Worm (Caenorhabditis elegans): ENCODE results near the gene actl-1.

DNA sequence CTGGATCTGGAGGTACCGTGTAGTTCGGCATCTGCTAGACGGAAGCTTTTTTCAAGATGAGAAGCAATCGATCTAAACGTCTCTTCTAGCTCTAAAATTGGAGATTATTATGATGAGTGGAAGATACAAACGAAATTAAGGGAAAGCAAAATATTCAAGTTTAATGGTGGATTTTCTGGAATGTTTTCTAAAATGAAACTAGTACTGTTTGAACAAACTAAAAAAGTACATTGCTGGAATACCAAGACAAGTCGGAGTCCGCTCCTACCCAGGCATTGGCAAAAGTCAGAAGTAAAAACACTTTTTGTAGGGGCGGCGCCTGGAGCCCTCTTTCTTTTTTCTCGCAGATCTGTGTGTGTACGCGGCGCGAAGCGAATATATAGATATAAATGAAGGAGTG is 14.9 kb downstream of the actl-1 start, which contains the start of gene gar-1:
- TF ChIP-seq lsy-2 (tag; optimal IDR thresholded peaks at IDR 0.05) (no peak), unc-62 (GFP tag; optimal IDR thresholded peaks at IDR 0.05) (no peak), flh-1 (GFP tag; optimal IDR thresholded peaks at IDR 0.05) (no peak), ceh-43 (GFP tag; optimal IDR thresholded peaks at IDR 0.05) (no peak), sem-2 (GFP tag; optimal IDR thresholded peaks at IDR 0.05) (no peak), mls-2 (tag; optimal IDR thresholded peaks at IDR 0.05) (no peak), nhr-237 (tag; optimal IDR thresholded peaks at IDR 0.05) (no peak), blmp-1 (tag; optimal IDR thresholded peaks at IDR 0.05) (no peak), pha-4 (tag; optimal IDR thresholded peaks at IDR 0.05) (no peak), lin-32 (GFP tag; optimal IDR thresholded peaks at IDR 0.05) (no peak), elt-3 (tag; optimal IDR thresholded peaks at IDR 0.05) (no peak), mep-1 (tag; optimal IDR thresholded peaks at IDR 0.05) (no peak)

Data from whole organism, mixed stage, embryonic.